Worm (Caenorhabditis elegans): ENCODE data around the gene srg-33.

srg-33 gene

ce11 chrV:8291764-8292163 is at the start of gene srg-33:
Gene srg-33 (plus strand): TSS chrV:8292064.
- TF ChIP-seq fos-1 (tag; optimal IDR thresholded peaks at IDR 0.05) (no peak), nhr-28 (tag; optimal IDR thresholded peaks at IDR 0.05) (no peak), ets-5 (GFP tag; IDR thresholded peaks at IDR 0.05) (no peak), C04F5.9 (tag; optimal IDR thresholded peaks at IDR 0.05) (no peak), vab-15 (tag; optimal IDR thresholded peaks at IDR 0.05) (no peak), C16A3.4 (tag; optimal IDR thresholded peaks at IDR 0.05) (no peak), nhr-90 (tag; optimal IDR thresholded peaks at IDR 0.05; ENCODE audit: poor library complexity) (no peak), ztf-4 (tag; optimal IDR thresholded peaks at IDR 0.05) (no peak), zip-4 (GFP tag; optimal IDR thresholded peaks at IDR 0.05) (no peak)

DNA sequence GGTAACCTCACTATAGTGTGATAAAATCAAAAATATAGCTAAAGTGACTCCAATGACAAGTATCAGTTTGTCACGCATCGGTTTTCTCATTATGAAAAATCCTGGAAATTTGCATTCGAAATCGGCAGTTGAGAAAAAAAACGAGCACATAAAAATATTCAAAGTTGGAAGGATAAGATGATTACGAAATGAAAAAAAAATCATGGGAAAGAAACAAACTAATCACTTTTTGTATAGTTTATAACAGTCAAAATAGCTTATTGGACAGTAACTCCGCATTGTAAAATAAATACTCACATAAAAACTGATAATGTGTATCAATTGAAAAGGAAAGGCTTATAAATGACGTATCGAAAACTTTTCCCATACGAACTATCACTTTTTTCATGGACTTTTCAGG is 49.1 kb upstream of the srg-33 start, which contains the start of gene C16D9.4:
Gene C16D9.4 (minus strand): TSS at position 101 of the 400 bp plus-strand sequence.
- no peak for TF ChIP-seq pag-3 (tag; optimal IDR thresholded peaks at IDR 0.05; ENCODE audit: borderline replicate concordance, insufficient read depth)
- TF ChIP-seq jun-1 (tag; optimal IDR thresholded peaks at IDR 0.05) = no peak
- TF ChIP-seq unc-98 (GFP tag; IDR thresholded peaks at IDR 0.05) = no peak
- TF ChIP-seq ama-1 (optimal IDR thresholded peaks at IDR 0.05) = no peak
- no peak for TF ChIP-seq zag-1 (tag; optimal IDR thresholded peaks at IDR 0.05)
- TF ChIP-seq vab-15 (tag; optimal IDR thresholded peaks at IDR 0.05) = no peak
- TF ChIP-seq nhr-85 (tag) = no peak
- no peak for TF ChIP-seq unc-30 (tag; optimal IDR thresholded peaks at IDR 0.05)
- TF ChIP-seq pax-3 (tag; optimal IDR thresholded peaks at IDR 0.05) = no peak
- TF ChIP-seq F16B12.6 (tag; optimal IDR thresholded peaks at IDR 0.05) = no peak
- no peak for TF ChIP-seq unc-86 (tag; optimal IDR thresholded peaks at IDR 0.05)
- no peak for TF ChIP-seq C34B4.2 (tag; optimal IDR thresholded peaks at IDR 0.05)
- TF ChIP-seq ceh-88 (GFP tag; IDR thresholded peaks at IDR 0.05) = no peak
- no peak for TF ChIP-seq nhr-47 (tag; optimal IDR thresholded peaks at IDR 0.05)
- TF ChIP-seq nhr-12 (tag; optimal IDR thresholded peaks at IDR 0.05) = no peak
- no peak for TF ChIP-seq dpl-1 (GFP tag; optimal IDR thresholded peaks at IDR 0.05)
- no peak for TF ChIP-seq sup-37 (GFP tag; optimal IDR thresholded peaks at IDR 0.05)
- TF ChIP-seq rnt-1 (tag; optimal IDR thresholded peaks at IDR 0.05) = no peak
- TF ChIP-seq unc-130 (tag; optimal IDR thresholded peaks at IDR 0.05) = no peak

DNA sequence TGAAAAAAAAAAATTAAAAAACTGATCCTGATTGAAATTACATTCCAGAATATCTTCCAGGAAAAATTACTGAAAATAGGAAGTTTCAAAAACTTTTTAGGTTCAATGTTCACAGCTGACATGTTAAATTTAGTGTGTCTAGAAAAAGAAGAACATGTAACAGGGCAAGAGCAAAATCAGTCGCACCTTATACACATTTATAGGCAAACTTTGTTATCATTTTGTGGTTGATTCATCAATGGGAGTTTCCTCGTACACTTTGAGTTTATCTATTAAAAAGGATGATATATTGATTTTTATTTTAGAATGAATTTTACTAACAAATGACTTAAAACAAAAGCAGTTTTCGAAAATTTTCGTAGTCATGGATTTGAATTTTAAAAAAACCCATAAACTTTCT is 48.7 kb upstream of the srg-33 start:
- TF ChIP-seq elt-2 (tag; optimal IDR thresholded peaks at IDR 0.05) (peak; percentile 45), nhr-11 (tag; optimal IDR thresholded peaks at IDR 0.05) (no peak)

DNA sequence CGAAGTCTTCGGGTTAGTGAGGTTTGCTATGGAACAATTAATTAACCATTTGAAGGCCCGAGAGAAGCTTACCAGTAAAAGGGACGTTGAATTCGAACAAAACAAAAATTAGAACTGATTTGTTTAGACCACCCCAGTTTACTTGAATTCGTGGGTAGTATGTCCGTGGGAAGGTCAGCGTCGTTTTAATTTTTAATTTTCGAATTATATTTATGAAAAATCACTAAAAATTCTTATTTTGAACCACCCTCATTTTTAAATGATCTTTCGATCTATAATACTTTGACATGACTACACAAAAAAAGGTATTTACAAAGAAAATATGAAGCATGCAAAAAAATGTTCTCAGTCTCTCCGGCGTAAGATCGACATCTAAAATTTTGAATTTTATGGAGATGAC is 46.4 kb upstream of the srg-33 start, which contains the start of gene C16D9.5:
Gene C16D9.5 (minus strand): TSS at position 101 of the 400 bp plus-strand sequence.
- no peak for TF ChIP-seq ceh-63 (GFP tag; optimal IDR thresholded peaks at IDR 0.05)
- no peak for TF ChIP-seq ztf-4 (tag; optimal IDR thresholded peaks at IDR 0.05)
- no peak for TF ChIP-seq snu-23 (GFP tag; optimal IDR thresholded peaks at IDR 0.05)
- TF ChIP-seq pax-3 (tag; optimal IDR thresholded peaks at IDR 0.05) = no peak
- TF ChIP-seq egl-13 (tag; optimal IDR thresholded peaks at IDR 0.05) = no peak
- TF ChIP-seq isw-1 (GFP tag; IDR thresholded peaks at IDR 0.05) = no peak
- TF ChIP-seq ceh-82 (tag; optimal IDR thresholded peaks at IDR 0.05) = no peak
- no peak for TF ChIP-seq C04F5.9 (tag; optimal IDR thresholded peaks at IDR 0.05)
- TF ChIP-seq unc-30 (tag; optimal IDR thresholded peaks at IDR 0.05) = no peak
- TF ChIP-seq jun-1 (tag; optimal IDR thresholded peaks at IDR 0.05) = no peak
- no peak for TF ChIP-seq ceh-8 (GFP tag; optimal IDR thresholded peaks at IDR 0.05)
- TF ChIP-seq fos-1 (tag; optimal IDR thresholded peaks at IDR 0.05) = no peak
